Fruit fly (Drosophila melanogaster) whole organism, embryonic: Measurements from ENCODE around the gene ppk24.
A peak's percentile ranks its signal among the peaks of the same experiment; 100 is the strongest.

Experiments
- BEAF-32 ChIP-seq: fragments of 200-800 bp; sonication (Bioruptor generic); optimal IDR thresholded peaks from 3 replicates; lab custom pipeline; 2017; ENCODE audit warnings: missing biosample characterization, missing genetic modification characterization, mild to moderate bottlenecking, moderate library complexity, missing genetic modification reagents
- Bgb ChIP-seq: fragments of 200-800 bp; sonication (Bioruptor generic); IDR thresholded peaks from 2 replicates; pipeline ENCODE4 v1.3.6; 2022; ENCODE audit warnings: missing biosample characterization, missing genetic modification characterization; ENCODE audit not compliant: partially characterized antibody
- CG10209 ChIP-seq: fragments of 200-800 bp; sonication (Bioruptor generic); optimal IDR thresholded peaks from 3 replicates; lab custom pipeline; 2017; ENCODE audit warnings: missing biosample characterization, mild to moderate bottlenecking, missing genetic modification characterization, missing genetic modification reagents
- CG11723 ChIP-seq: fragments of 200-800 bp; sonication (Bioruptor generic); optimal IDR thresholded peaks from 2 replicates; lab custom pipeline; 2017; ENCODE audit warnings: missing biosample characterization, mild to moderate bottlenecking, missing genetic modification characterization
- CG12236 ChIP-seq: fragments of 200-800 bp; sonication (Bioruptor generic); optimal IDR thresholded peaks from 2 replicates; lab custom pipeline; 2016; ENCODE audit warnings: missing biosample characterization, missing genetic modification characterization
- CG12659 ChIP-seq: fragments of 200-800 bp; sonication (Bioruptor generic); optimal IDR thresholded peaks from 3 replicates; lab custom pipeline; 2017; ENCODE audit warnings: mild to moderate bottlenecking, missing biosample characterization, missing genetic modification reagents, missing genetic modification characterization
- CG12942 ChIP-seq: fragments of 200-800 bp; sonication (Bioruptor generic); optimal IDR thresholded peaks from 3 replicates; lab custom pipeline; 2016; ENCODE audit warnings: missing biosample characterization, missing genetic modification characterization
- CG13296 ChIP-seq: fragments of 200-800 bp; sonication (Bioruptor generic); optimal IDR thresholded peaks from 3 replicates; lab custom pipeline; 2018; ENCODE audit warnings: missing biosample characterization, mild to moderate bottlenecking, missing genetic modification characterization
- CG18011 ChIP-seq: fragments of 200-800 bp; sonication (Bioruptor generic); optimal IDR thresholded peaks from 2 replicates; lab custom pipeline; 2017; ENCODE audit warnings: missing biosample characterization, missing genetic modification characterization, mild to moderate bottlenecking, moderate library complexity, missing genotype
- CG18476 ChIP-seq: fragments of 200-800 bp; sonication (Bioruptor generic); optimal IDR thresholded peaks from 2 replicates; lab custom pipeline; 2016; ENCODE audit warnings: missing biosample characterization, mild to moderate bottlenecking, missing genetic modification characterization
- CG18599 ChIP-seq: fragments of 200-800 bp; sonication (Bioruptor generic); optimal IDR thresholded peaks from 3 replicates; lab custom pipeline; 2017; ENCODE audit warnings: missing biosample characterization, missing genetic modification characterization, mild to moderate bottlenecking, moderate library complexity, missing genetic modification reagents
- CG2199 ChIP-seq: fragments of 200-800 bp; sonication (Bioruptor generic); IDR thresholded peaks from 3 replicates; pipeline ENCODE4 v1.3.6; 2022; ENCODE audit warnings: missing biosample characterization, missing genetic modification characterization
- CG3407 ChIP-seq: fragments of 200-800 bp; sonication (Bioruptor generic); optimal IDR thresholded peaks from 2 replicates; lab custom pipeline; 2018; ENCODE audit warnings: missing biosample characterization, mild to moderate bottlenecking, missing genetic modification characterization
- CG34422 ChIP-seq: fragments of 200-800 bp; sonication (Bioruptor generic); IDR thresholded peaks from 3 replicates; pipeline ENCODE4 v1.3.6; 2022; ENCODE audit warnings: missing biosample characterization, missing genetic modification characterization
- CG3838 ChIP-seq: fragments of 200-800 bp; sonication (Bioruptor generic); optimal IDR thresholded peaks from 3 replicates; lab custom pipeline; 2016; ENCODE audit warnings: missing biosample characterization, missing genetic modification characterization
- CG4617 ChIP-seq: fragments of 200-800 bp; sonication (Bioruptor generic); optimal IDR thresholded peaks from 3 replicates; lab custom pipeline; 2016; ENCODE audit warnings: missing biosample characterization, missing genetic modification characterization, borderline replicate concordance
- CG8281 ChIP-seq: fragments of 200-800 bp; sonication (Bioruptor generic); optimal IDR thresholded peaks from 2 replicates; lab custom pipeline; 2018; ENCODE audit warnings: missing biosample characterization, mild to moderate bottlenecking, missing genetic modification characterization, moderate library complexity
- CG9797 ChIP-seq: fragments of 200-800 bp; sonication (Bioruptor generic); optimal IDR thresholded peaks from 3 replicates; lab custom pipeline; 2018; ENCODE audit warnings: missing biosample characterization, mild to moderate bottlenecking, missing genetic modification characterization
- Drgx ChIP-seq: fragments of 200-800 bp; sonication (Bioruptor generic); IDR thresholded peaks from 2 replicates; pipeline ENCODE4 v1.3.6; 2022; ENCODE audit warnings: missing biosample characterization, missing genetic modification characterization
- E2f1 ChIP-seq: fragments of 200-800 bp; sonication (Bioruptor generic); IDR thresholded peaks from 2 replicates; pipeline ENCODE4 v1.3.6; 2022; ENCODE audit warnings: missing biosample characterization, missing genetic modification characterization
- HHEX ChIP-seq: fragments of 200-800 bp; sonication (Bioruptor generic); optimal IDR thresholded peaks from 3 replicates; lab custom pipeline; 2017; ENCODE audit warnings: missing biosample characterization, mild to moderate bottlenecking, missing genetic modification characterization, missing genetic modification reagents
- HLH4C ChIP-seq: fragments of 200-800 bp; sonication (Bioruptor generic); IDR thresholded peaks from 3 replicates; pipeline ENCODE4 v1.3.6; 2022; ENCODE audit warnings: missing biosample characterization, missing genetic modification characterization; ENCODE audit not compliant: partially characterized antibody
- Jarid2 ChIP-seq: fragments of 200-800 bp; sonication (Bioruptor generic); optimal IDR thresholded peaks from 3 replicates; lab custom pipeline; 2017; ENCODE audit warnings: mild to moderate bottlenecking, missing biosample characterization, missing genetic modification reagents, missing genetic modification characterization
- NFAT ChIP-seq: fragments of 200-800 bp; sonication (Bioruptor generic); IDR thresholded peaks from 2 replicates; pipeline ENCODE4 v1.3.6; 2022; ENCODE audit warnings: missing biosample characterization, missing genetic modification characterization
- Nf-YA ChIP-seq: fragments of 200-800 bp; sonication (Bioruptor generic); IDR thresholded peaks from 2 replicates; pipeline ENCODE4 v1.3.6; 2022; ENCODE audit warnings: missing biosample characterization, missing genetic modification characterization
- Nf-YB ChIP-seq: fragments of 200-800 bp; sonication (Bioruptor generic); optimal IDR thresholded peaks from 3 replicates; lab custom pipeline; 2019; ENCODE audit warnings: missing biosample characterization, mild to moderate bottlenecking, missing genetic modification characterization, moderate library complexity
- Sox102F ChIP-seq: fragments of 200-800 bp; sonication (Bioruptor generic); optimal IDR thresholded peaks from 2 replicates; lab custom pipeline; 2018; ENCODE audit warnings: missing biosample characterization, mild to moderate bottlenecking, missing genetic modification characterization, moderate library complexity
- Xrp1 ChIP-seq: fragments of 200-800 bp; sonication (Bioruptor generic); IDR thresholded peaks from 2 replicates; pipeline ENCODE4 v1.3.6; 2022; ENCODE audit warnings: missing biosample characterization, missing genetic modification characterization
- amos ChIP-seq: fragments of 200-800 bp; sonication (Bioruptor generic); IDR thresholded peaks from 2 replicates; pipeline ENCODE4 v1.3.6; 2022; ENCODE audit warnings: missing biosample characterization, missing genetic modification characterization; ENCODE audit not compliant: partially characterized antibody
- ara ChIP-seq: fragments of 200-800 bp; sonication (Bioruptor generic); IDR thresholded peaks from 2 replicates; pipeline ENCODE4 v1.3.6; 2022; ENCODE audit warnings: missing biosample characterization, missing genetic modification characterization
- cas ChIP-seq: fragments of 200-800 bp; sonication (Bioruptor generic); IDR thresholded peaks from 2 replicates; pipeline ENCODE4 v1.3.6; 2022; ENCODE audit warnings: missing biosample characterization, missing genetic modification characterization
- dimm ChIP-seq: fragments of 200-800 bp; sonication (Bioruptor generic); IDR thresholded peaks from 2 replicates; pipeline ENCODE4 v1.3.6; 2022; ENCODE audit warnings: missing biosample characterization, missing genetic modification characterization
- exex ChIP-seq: fragments of 200-800 bp; sonication (Bioruptor generic); optimal IDR thresholded peaks from 4 replicates; lab custom pipeline; 2018; ENCODE audit warnings: missing biosample characterization, mild to moderate bottlenecking, missing genetic modification characterization, moderate library complexity
- fd102C ChIP-seq: fragments of 200-800 bp; sonication (Bioruptor generic); optimal IDR thresholded peaks from 2 replicates; lab custom pipeline; 2018; ENCODE audit warnings: missing biosample characterization, mild to moderate bottlenecking, missing genetic modification characterization, moderate library complexity
- fru ChIP-seq: fragments of >200 bp; optimal IDR thresholded peaks from 2 replicates; lab custom pipeline; 2017
- h ChIP-seq: fragments of >200 bp; optimal IDR thresholded peaks from 2 replicates; lab custom pipeline; 2017
- jing ChIP-seq: fragments of 200-800 bp; sonication (Bioruptor generic); optimal IDR thresholded peaks from 2 replicates; lab custom pipeline; 2018; ENCODE audit warnings: missing biosample characterization, mild to moderate bottlenecking, missing genetic modification characterization
- kay ChIP-seq: fragments of 200-800 bp; sonication (Bioruptor generic); optimal IDR thresholded peaks from 2 replicates; lab custom pipeline; 2016; ENCODE audit warnings: missing biosample characterization, missing genetic modification characterization
- lola ChIP-seq, 3 experiments: fragments of >200 bp in 2 of 3; fragments of 200-800 bp in 1 of 3; sonication (Bioruptor generic) in 1 of 3; optimal IDR thresholded peaks; 2 replicates each; lab custom pipeline; 2017 to 2019; ENCODE audit warnings: missing biosample characterization in 3 of 3, missing genetic modification characterization in 3 of 3, mild to moderate bottlenecking in 1 of 3, moderate library complexity in 1 of 3
- pfk ChIP-seq: fragments of 200-800 bp; sonication (Bioruptor generic); optimal IDR thresholded peaks from 2 replicates; lab custom pipeline; 2018; ENCODE audit warnings: missing biosample characterization, mild to moderate bottlenecking, missing genetic modification characterization, moderate library complexity
- psq ChIP-seq: fragments of 200-800 bp; sonication (Bioruptor generic); optimal IDR thresholded peaks from 2 replicates; lab custom pipeline; 2017; ENCODE audit warnings: missing biosample characterization, missing genetic modification characterization
- slbo ChIP-seq: fragments of 200-800 bp; sonication (Bioruptor generic); IDR thresholded peaks from 2 replicates; pipeline ENCODE4 v1.3.6; 2022; ENCODE audit warnings: missing biosample characterization, missing genetic modification characterization
- sr ChIP-seq: fragments of 200-800 bp; sonication (Bioruptor generic); IDR thresholded peaks from 3 replicates; pipeline ENCODE4 v1.3.6; 2022; ENCODE audit warnings: missing biosample characterization, missing genetic modification characterization
- tup ChIP-seq: fragments of 200-800 bp; sonication (Bioruptor generic); optimal IDR thresholded peaks from 2 replicates; lab custom pipeline; 2016; ENCODE audit warnings: missing biosample characterization, mild to moderate bottlenecking, missing genetic modification characterization, moderate library complexity
- unpg ChIP-seq: fragments of 200-800 bp; sonication (Bioruptor generic); optimal IDR thresholded peaks from 3 replicates; lab custom pipeline; 2018; ENCODE audit warnings: missing biosample characterization, mild to moderate bottlenecking, missing genetic modification characterization, moderate library complexity
- vfl ChIP-seq: fragments of 200-800 bp; sonication (Bioruptor generic); optimal IDR thresholded peaks from 2 replicates; lab custom pipeline; 2016; ENCODE audit warnings: missing biosample characterization, missing genetic modification characterization
- wek ChIP-seq: fragments of 200-800 bp; sonication (Bioruptor generic); optimal IDR thresholded peaks from 3 replicates; lab custom pipeline; 2018; ENCODE audit warnings: missing biosample characterization, mild to moderate bottlenecking, missing genetic modification characterization, moderate library complexity
- z ChIP-seq: fragments of 200-800 bp; sonication (Bioruptor generic); IDR thresholded peaks from 3 replicates; pipeline ENCODE4 v1.3.6; 2022; ENCODE audit warnings: missing biosample characterization, missing genetic modification characterization

ppk24 gene

DNA sequence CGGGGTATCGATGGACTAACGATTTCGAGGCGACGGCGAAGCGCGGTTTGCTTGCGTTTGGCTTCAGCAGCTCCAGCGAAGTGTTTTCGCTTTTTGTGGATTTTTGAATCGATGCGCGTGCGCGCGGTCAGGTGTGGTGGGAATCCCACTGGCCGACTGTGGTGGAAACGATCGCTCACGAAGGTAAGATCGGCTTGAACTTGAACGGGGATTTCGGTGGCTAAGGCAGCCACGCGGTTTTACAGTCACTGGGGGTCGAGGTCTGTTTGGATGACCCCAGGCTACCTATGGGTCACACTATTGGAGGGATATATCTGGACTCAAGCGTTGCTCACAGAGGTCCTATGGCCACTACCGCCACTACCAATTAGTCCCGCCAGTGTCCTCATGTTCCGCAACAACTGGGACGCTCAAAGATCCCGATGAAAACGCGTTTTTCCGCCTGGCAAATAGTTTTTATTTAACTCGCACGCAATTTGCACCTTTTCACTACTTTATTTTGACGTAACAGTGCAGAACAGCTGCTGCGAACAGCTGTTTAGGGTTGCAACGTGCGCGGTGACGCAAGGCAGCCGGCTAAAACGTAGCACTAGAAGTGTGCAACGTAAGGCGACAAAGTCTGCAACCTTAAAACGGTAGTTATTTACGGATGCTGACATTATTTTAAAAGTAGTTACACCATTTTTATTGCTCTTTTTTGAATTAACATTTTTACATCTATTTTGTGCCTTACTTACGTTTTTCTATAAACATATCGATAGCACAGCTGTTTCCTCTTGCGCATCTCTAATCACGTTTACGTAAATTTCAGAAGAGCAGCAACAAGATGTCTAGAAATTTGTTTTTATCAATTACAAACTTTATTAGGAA, 13.2 kb upstream of the ppk24 start, which contains the start of the genes qless and mRpL32:
Gene qless, minus strand, starts transcription at position 516 of the 870 bp plus-strand sequence.
Gene mRpL32, plus strand, starts transcription at position 780 of the 870 bp plus-strand sequence.
- peak; percentile 65 for TF ChIP-seq Bgb (GFP tag; lab: Robert Waterston, UW)
- TF ChIP-seq h (lab: Kevin White, UChicago) = no peak
- TF ChIP-seq Nf-YB = no peak
- TF ChIP-seq fru (lab: Kevin White, UChicago) = no peak
- no peak for TF ChIP-seq CG8281
- TF ChIP-seq vfl (GFP tag; lab: Kevin White, UChicago) = peak; percentile 36
- TF ChIP-seq Drgx (GFP tag; lab: Robert Waterston, UW) = peak; percentile 60
- TF ChIP-seq CG12236 (GFP tag; lab: Kevin White, UChicago) = no peak
- peak; percentile 49 for TF ChIP-seq CG13296 (GFP tag; lab: Kevin White, UChicago)
- peak; percentile 33 for TF ChIP-seq CG4617 (GFP tag; lab: Kevin White, UChicago)
- no peak for TF ChIP-seq CG3407 (GFP tag; lab: Kevin White, UChicago)
- TF ChIP-seq unpg (GFP tag; lab: Kevin White, UChicago) = peak; percentile 53
- TF ChIP-seq CG34422 (GFP tag; lab: Robert Waterston, UW) = peak; percentile 92
- no peak for TF ChIP-seq jing
- TF ChIP-seq HHEX (GFP tag; lab: Kevin White, UChicago) = no peak
- peak; percentile 86 for TF ChIP-seq E2f1 (GFP tag; lab: Robert Waterston, UW)
- no peak for TF ChIP-seq CG11723 (GFP tag; lab: Kevin White, UChicago)
- peak; percentile 31; the same call in 1 of the 3 replicates for TF ChIP-seq sr
- TF ChIP-seq CG3838 = no peak
- peak; percentile 66 for TF ChIP-seq HLH4C (GFP tag; lab: Robert Waterston, UW)
- no peak for TF ChIP-seq tup
- no peak for TF ChIP-seq CG10209 (GFP tag; lab: Kevin White, UChicago)
- no peak for TF ChIP-seq fd102C (GFP tag; lab: Kevin White, UChicago)
- TF ChIP-seq psq (GFP tag; lab: Kevin White, UChicago) = no peak
- TF ChIP-seq dimm (GFP tag; lab: Robert Waterston, UW) = no peak; the same call in 1 of the 2 replicates
- no peak for TF ChIP-seq wek (GFP tag; lab: Kevin White, UChicago)
- peak; percentile 42 for TF ChIP-seq CG9797 (GFP tag; lab: Kevin White, UChicago)
- TF ChIP-seq CG18011 (GFP tag; lab: Kevin White, UChicago) = peak; percentile 29
- TF ChIP-seq CG12659 (GFP tag; lab: Kevin White, UChicago) = peak; percentile 35
- peak; percentile 36 for TF ChIP-seq Sox102F (GFP tag; lab: Kevin White, UChicago)
- TF ChIP-seq pfk (GFP tag; lab: Kevin White, UChicago) = no peak
- peak; percentile 52; the same call in 1 of the 2 replicates for TF ChIP-seq cas (GFP tag; lab: Robert Waterston, UW)
- TF ChIP-seq Jarid2 (GFP tag; lab: Kevin White, UChicago) = no peak
- no peak for TF ChIP-seq CG2199 (GFP tag; lab: Robert Waterston, UW)
- TF ChIP-seq CG18599 (GFP tag; lab: Kevin White, UChicago) = peak; percentile 55
- peak; percentile 82 for TF ChIP-seq BEAF-32 (GFP tag; lab: Kevin White, UChicago)
- TF ChIP-seq amos (GFP tag; lab: Robert Waterston, UW) = peak; percentile 65
- peak; percentile 60; the same call in 1 of the 2 replicates for TF ChIP-seq slbo (GFP tag; lab: Robert Waterston, UW)
- TF ChIP-seq kay (GFP tag; lab: Kevin White, UChicago) = peak; percentile 71
- peak in 1 of 3 experiments; percentile 34 for TF ChIP-seq lola (GFP tag; optimal IDR thresholded peaks at IDR 0.05; lab: Kevin White, UChicago)
- TF ChIP-seq exex (tag; lab: Kevin White, UChicago) = no peak
- peak; percentile 39; the same call in 1 of the 2 replicates for TF ChIP-seq Nf-YA
- peak; percentile 56 for TF ChIP-seq CG18476 (GFP tag; lab: Kevin White, UChicago)
- TF ChIP-seq z (GFP tag; lab: Robert Waterston, UW) = no peak
- no peak for TF ChIP-seq CG12942 (GFP tag; lab: Kevin White, UChicago)
- TF ChIP-seq ara (GFP tag; lab: Robert Waterston, UW) = peak; percentile 94
- peak; percentile 62; the same call in 1 of the 2 replicates for TF ChIP-seq NFAT (GFP tag; lab: Robert Waterston, UW)
- TF ChIP-seq Xrp1 = peak; percentile 91
